Worm (Caenorhabditis elegans): Measurements from ENCODE around the gene F12A10.6.
"Not testable (repeated sequence)": the region's sequence is repeated elsewhere in the genome, so short reads cannot be mapped to it uniquely, and the experiment has no call there.

F12A10.6 gene

DNA sequence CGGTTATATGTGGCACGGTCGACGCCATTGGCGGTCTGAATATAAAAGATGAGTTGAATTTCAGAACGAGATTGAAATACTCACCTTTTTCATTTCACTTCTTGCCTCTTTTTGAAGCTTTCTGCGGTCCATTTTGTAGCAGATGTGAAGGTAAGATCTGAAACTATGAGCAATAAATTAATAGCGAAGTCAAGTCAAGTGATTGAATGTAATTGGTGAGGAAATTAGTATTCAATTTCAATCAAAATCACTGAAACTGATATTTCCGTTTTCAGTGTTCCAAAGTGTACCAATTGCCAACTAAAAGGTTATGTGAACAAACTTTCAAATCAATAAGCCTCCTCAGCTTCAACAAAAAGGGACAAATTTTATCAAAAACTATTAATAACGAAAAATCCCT, 47.4 kb upstream of the F12A10.6 start, which contains the start of gene C17C3.24:
Gene C17C3.24, minus strand, starts transcription at position 101 of the 400 bp plus-strand sequence.
- TF ChIP-seq nhr-129 (tag; optimal IDR thresholded peaks at IDR 0.05) (no peak), R02D3.7 (tag; optimal IDR thresholded peaks at IDR 0.05) (no peak), ztf-4 (tag; optimal IDR thresholded peaks at IDR 0.05) (no peak), nhr-12 (tag; optimal IDR thresholded peaks at IDR 0.05) (no peak), elt-1 (tag; optimal IDR thresholded peaks at IDR 0.05) (no peak), unc-62 (GFP tag; optimal IDR thresholded peaks at IDR 0.05) (no peak), nhr-11 (tag; optimal IDR thresholded peaks at IDR 0.05) (no peak), crh-2 (tag; optimal IDR thresholded peaks at IDR 0.05) (no peak), lsy-2 (tag; optimal IDR thresholded peaks at IDR 0.05) (no peak), ztf-1 (GFP tag; conservative IDR thresholded peaks at IDR 0.05) (no peak), nhr-77 (tag; optimal IDR thresholded peaks at IDR 0.05) (no peak), snpc-4 (tag; optimal IDR thresholded peaks at IDR 0.05) (no peak), nhr-21 (tag; optimal IDR thresholded peaks at IDR 0.05) (no peak)

DNA sequence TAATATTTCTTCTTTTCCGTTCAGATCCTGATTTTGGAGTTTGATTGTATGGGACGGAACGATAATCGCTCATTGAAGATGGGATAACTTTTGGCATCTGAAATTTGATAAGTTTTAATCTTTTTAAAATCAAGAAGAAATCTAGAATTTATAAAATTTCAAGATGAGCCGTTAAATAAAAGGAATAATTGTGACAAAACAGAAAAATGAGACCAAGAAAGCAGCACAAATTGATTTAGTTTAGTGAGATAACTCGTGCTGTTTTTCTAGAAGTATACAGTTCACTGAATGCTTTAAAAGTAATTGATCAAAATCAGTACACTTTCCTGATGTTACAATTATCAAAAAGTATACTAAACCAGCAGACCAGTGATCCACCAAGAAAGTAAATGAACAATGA, 45.8 kb upstream of the F12A10.6 start, which contains the start of gene hlh-27:
Gene hlh-27, minus strand, starts transcription at position 101 of the 400 bp plus-strand sequence.
- not testable (repeated sequence) for TF ChIP-seq mdl-1 (tag; optimal IDR thresholded peaks at IDR 0.05); nhr-10 (tag; optimal IDR thresholded peaks at IDR 0.05); unc-55 (GFP tag; optimal IDR thresholded peaks at IDR 0.05)

DNA sequence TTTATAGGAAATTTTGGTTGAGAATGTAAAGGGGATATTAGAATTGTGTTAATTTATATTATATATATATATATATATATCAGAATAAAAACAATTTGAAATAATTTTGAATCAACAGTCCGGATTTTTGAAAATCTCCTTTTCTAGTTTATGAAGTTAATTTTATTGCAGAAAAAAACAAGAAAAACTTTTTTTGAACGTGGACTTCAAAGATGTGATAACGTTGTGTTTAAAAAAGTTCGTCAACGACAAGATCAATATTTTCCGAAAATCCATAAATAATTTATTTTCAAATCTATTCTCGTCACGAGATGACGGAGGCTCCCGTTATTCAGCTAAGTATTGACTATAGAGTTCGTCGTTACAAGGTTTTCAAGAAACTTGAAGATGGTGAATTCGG, 43.2 kb upstream of the F12A10.6 start, which contains the start of gene C17C3.11:
Gene C17C3.11, plus strand, starts transcription at position 301 of the 400 bp plus-strand sequence.
- no peak for TF ChIP-seq nhr-11 (tag; optimal IDR thresholded peaks at IDR 0.05)
- peak; percentile 46 for TF ChIP-seq unc-55 (GFP tag; optimal IDR thresholded peaks at IDR 0.05)

DNA sequence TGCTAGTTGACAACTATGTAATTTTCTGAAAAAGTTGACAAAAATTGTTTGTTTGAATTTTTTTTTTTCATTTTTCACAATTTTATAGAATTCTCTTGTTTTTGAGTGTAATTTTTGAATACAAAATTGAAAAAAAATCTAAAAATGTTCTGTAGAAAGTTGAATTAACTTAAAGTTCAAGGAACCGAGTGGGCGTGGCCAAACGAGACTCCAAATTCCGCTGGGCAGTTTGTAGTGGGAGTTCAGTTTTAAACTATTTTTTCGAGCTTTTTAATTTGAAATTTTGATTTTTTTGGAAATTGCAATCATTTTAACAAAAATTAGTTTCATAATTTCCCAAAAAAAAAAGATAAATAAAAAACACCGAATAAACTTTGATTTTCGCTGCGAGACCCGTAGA, 42.8 kb upstream of the F12A10.6 start:
- TF ChIP-seq mab-5 (tag; optimal IDR thresholded peaks at IDR 0.05) (no peak), gmeb-1 (tag; optimal IDR thresholded peaks at IDR 0.05) (no peak), ztf-11 (tag; optimal IDR thresholded peaks at IDR 0.05) (no peak), C34F6.9 (tag; optimal IDR thresholded peaks at IDR 0.05) (no peak), unc-39 (tag; optimal IDR thresholded peaks at IDR 0.05) (no peak), dmd-4 (tag; optimal IDR thresholded peaks at IDR 0.05) (no peak), unc-55 (GFP tag; optimal IDR thresholded peaks at IDR 0.05) (no peak), sma-3 (GFP tag; optimal IDR thresholded peaks at IDR 0.05) (no peak), zag-1 (tag; optimal IDR thresholded peaks at IDR 0.05) (no peak), aly-2 (tag; optimal IDR thresholded peaks at IDR 0.05) (no peak), fos-1 (tag; optimal IDR thresholded peaks at IDR 0.05) (no peak), nhr-23 (tag; optimal IDR thresholded peaks at IDR 0.05) (no peak), crh-2 (tag; optimal IDR thresholded peaks at IDR 0.05) (no peak), snpc-4 (tag; optimal IDR thresholded peaks at IDR 0.05) (no peak)

DNA sequence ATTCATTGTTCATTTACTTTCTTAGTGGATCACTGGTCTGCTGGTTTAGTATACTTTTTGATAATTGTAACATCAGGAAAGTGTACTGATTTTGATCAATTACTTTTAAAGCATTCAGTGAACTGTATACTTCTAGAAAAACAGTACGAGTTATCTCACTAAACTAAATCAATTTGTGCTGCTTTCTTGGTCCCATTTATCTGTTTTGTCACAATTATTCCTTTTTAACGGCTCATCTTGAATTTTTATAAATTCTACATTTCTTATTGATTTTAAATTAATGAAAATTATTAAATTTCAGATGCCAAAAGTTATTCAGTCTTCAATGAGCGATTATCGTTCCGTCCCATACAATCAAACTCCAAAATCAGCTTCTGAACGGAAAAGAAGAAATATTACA, 40.6 kb upstream of the F12A10.6 start, which contains the start of gene hlh-25:
Gene hlh-25, plus strand, starts transcription at position 301 of the 400 bp plus-strand sequence.
- not testable (repeated sequence) for TF ChIP-seq Y55F3AM.14 (GFP tag; optimal IDR thresholded peaks at IDR 0.05); lin-13 (GFP tag; optimal IDR thresholded peaks at IDR 0.05); gmeb-1 (tag; optimal IDR thresholded peaks at IDR 0.05)

DNA sequence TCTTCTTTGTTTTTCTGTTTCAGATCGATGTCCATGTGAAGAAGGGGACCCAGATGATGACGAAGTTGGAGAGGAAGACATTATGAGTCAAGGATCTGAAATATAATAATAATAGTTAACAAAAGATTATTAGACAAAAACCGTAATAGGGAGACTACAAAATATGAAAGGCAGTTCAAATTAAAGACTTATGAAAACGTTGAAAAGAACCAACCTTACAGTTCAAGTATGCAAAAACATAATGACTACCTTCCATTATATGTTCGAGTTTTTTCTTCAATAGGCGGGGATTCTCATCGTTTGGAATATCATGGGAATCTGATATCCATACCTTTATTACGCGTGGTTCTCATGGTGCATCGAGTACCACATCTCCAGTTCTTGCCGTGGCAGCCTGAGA, 39.3 kb upstream of the F12A10.6 start, which contains the start of gene hlh-26:
Gene hlh-26, minus strand, starts transcription at position 101 of the 400 bp plus-strand sequence.
- TF ChIP-seq unc-55 (GFP tag; optimal IDR thresholded peaks at IDR 0.05) (no peak), ZK546.5 (tag; optimal IDR thresholded peaks at IDR 0.05) (no peak), unc-39 (tag; optimal IDR thresholded peaks at IDR 0.05) (no peak), ztf-4 (tag; optimal IDR thresholded peaks at IDR 0.05) (no peak), nhr-77 (tag; optimal IDR thresholded peaks at IDR 0.05) (no peak), peb-1 (tag; optimal IDR thresholded peaks at IDR 0.05) (no peak), ama-1 (optimal IDR thresholded peaks at IDR 0.05) (no peak), nhr-21 (tag; optimal IDR thresholded peaks at IDR 0.05) (no peak), elt-3 (tag; optimal IDR thresholded peaks at IDR 0.05) (no peak), zag-1 (tag; optimal IDR thresholded peaks at IDR 0.05) (no peak)

Measured in whole organism, L2 larva.